Fruit fly (Drosophila melanogaster) whole organism, larva: Measurements from ENCODE around the gene tho2.

Source experiments
- noc ChIP-seq: fragments of 200-800 bp; sonication (Bioruptor generic); optimal IDR thresholded peaks from 3 replicates; lab custom pipeline; 2019; ENCODE audit warnings: missing biosample characterization, mild to moderate bottlenecking, missing genetic modification characterization, moderate library complexity

tho2 gene

DNA sequence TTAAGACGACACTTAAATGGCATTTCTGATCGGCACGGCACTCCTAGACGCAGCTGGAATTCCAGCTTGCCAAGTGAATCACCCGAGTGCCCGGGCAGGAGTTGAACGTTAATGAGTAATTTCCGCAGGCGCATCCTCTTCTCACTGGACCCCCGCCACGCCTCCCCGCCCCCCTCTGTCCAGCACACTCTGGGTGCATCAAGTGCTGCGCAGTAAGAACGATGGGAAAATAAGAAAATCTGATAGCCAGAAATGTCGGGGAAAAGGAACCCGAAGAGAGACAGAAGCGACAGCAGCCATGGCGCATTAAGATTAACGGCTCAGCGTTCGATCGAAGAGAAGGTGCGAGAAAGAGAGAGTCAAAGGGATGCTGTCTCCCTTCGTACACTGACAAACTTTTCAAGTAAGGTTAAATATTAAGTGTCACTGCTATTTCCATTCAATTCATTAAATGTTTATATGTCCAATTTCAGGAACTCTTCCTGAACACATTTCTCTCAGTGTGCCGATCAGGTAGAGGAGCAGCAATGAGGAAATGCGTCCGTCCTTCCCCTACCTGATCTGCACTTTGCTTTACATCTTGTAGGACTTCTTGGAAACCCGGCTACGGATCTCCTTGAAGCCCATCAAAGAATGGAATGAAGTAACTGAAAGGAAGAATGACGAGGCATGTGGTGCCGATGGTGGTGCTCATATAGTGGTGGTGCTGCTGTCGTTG is 19.7 kb upstream of the tho2 start:
- no peak for TF ChIP-seq noc

- TF ChIP-seq noc, result peak; percentile 68
Observed at dm6 chr2L:2163568-2163953, 18.6 kb upstream of the tho2 start.

DNA sequence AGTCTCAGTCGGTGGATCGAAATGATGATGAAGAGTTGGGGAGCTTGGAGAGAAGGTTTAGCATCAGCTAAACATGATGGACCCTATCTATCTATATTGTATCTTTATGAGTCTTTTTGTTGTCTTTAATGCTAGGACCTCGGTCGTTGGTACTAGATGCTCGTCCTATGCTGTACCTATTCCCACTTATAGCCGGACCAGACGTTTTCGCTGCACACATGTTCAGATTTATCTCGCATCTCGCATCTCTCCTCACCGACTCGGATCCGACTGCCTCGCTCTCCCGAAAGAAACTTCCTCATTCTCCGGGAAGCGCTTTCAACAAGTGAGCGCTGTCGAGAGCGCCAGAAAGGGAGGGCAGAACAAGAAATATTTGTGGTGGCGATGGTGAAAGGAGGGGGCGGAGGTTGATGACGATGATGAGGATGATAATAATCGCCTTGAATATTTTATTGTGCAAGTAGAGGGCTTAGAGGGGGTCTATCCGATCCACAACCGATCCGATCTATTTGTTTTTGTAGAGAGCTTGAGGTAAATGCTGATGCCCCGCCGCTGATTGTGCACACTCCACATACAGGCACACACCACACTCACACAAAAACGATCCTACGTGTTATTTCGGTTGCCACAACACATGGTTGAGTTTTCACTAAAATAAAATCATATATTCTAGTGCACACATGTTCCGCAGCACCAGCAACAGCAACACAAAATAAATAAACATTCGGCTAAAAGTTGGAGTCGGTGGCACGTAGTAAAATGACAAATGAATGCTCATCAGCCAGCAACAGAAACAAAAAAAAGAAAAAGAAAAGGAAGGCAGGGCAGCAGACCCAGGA is 18.0 kb upstream of the tho2 start:
- no peak for TF ChIP-seq noc

- TF ChIP-seq noc, result no peak
Observed at dm6 chr2L:2162281-2162680, 17.3 kb upstream of the tho2 start.

- peak; percentile 24 for TF ChIP-seq noc
Observed at dm6 chr2L:2161244-2162243, 16.6 kb upstream of the tho2 start.

- no peak for TF ChIP-seq noc
Observed at dm6 chr2L:2155453-2155852, 10.5 kb upstream of the tho2 start, which contains the start of gene CG15382. Gene CG15382 (plus strand): TSS chr2L:2155753.

DNA sequence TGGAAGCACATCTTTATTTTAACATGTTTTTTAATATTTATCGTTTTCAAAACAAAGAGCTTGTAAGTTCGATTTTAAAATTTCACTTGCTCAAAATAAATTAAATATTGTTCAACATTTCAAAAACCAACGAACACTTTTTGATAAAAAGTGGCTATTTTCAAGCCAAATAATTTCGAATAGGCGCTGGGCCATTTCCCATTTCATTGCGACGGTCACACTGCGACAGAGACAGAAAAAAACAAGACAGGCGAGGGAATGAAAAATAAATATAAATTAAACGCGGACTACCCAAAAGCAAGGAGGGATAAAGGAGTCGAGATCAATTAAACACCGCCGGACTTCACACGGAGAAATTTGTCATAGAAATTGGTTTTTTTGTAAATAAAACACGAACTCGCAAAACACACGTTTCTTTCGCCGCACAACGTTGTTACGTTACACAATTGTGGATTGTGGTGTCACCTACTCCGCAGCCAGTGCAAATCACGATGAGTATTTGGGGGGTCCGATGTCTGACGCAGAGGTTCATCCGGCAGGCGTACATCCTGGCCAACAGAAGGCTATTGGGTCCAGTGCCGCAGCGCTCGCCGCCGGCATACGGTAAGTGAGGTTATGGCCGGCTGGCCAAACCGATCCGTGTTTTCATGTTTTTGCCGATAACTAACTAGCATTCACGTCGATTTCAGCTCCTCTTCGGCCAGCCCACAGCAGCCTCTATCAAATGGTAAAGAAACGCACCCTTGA is 6.7 kb upstream of the tho2 start, which contains the start of gene AIF:
AIF (plus strand) TSS at position 211 of the 747 bp plus-strand sequence.
- TF ChIP-seq noc, result no peak

DNA sequence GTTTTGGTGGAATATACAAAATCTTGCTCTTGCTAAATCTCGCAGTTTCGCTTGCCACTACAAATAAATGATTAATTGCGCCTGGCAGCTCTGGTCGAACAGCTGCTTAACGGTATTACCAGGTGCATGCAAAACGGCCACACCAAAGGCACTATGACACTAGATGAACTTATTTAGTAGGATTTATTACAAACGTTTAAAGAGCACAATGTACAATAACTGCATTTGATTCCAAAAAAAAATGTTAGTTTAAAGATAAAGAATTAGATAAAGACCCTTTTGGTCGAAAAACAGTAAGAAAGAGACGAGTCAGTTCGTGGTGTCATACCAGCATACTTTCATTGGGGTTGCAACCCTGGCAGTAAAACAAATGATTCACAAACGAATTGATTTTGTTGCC is 2.2 kb upstream of the tho2 start, which contains the start of the genes CG11723 and Tbcd:
CG11723 (minus strand) TSS at position 68 of the 400 bp plus-strand sequence.
Tbcd (plus strand) TSS at position 311 of the 400 bp plus-strand sequence.
- no peak for TF ChIP-seq noc

dm6 chr2L:2133009-2133408 is 12.0 kb downstream of the tho2 start:
- peak; percentile 35 for TF ChIP-seq noc

DNA sequence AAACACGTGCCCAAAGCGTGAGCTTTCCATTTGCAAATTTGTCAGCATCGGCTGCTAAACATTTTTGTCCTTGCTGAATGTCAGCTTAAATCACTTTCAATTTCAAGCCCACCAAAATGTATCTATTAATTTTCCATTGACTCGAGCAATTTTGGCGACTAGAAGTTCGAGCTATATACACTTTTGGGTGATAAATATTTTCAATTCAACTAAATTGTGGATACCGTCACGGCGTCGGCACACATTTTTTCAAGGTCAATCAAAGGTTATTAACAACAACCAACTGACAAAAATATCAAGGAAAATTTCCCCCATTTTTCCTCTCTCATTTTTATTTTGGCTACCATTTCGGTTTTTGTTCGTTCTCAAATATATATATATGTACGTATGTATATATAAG is 12.8 kb downstream of the tho2 start:
- TF ChIP-seq noc, result no peak

DNA sequence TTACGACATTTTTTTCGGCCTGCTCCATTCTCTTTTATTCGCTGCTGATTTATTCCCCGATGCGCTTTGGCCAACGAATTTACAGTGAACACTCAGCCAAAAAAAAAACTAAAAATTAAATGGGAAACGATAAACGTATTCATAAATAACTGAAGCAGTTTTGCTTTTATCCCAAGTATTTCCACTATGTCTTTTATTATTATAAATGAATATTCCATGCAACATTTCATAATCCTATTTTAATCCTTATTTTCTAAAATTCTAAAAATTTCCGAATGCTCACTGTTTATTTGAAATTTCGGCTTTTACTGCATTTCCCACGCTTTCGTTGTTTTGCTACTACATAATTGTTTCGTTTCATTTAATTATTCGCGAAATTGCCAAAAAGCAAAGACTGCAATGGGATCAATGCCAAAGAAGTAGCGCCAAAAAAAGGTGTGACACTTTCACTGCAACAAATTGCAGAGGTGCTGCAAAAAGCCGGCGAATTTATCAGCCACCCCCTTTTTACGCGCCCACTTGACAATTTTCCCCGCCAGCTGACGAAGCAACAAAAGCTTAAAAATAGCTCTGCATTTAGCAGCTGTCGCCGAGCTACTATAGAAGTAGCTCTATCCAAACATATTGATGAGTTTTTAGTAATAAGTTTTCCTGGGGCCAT is 13.4 kb downstream of the tho2 start:
- TF ChIP-seq noc, result no peak

dm6 chr2L:2130157-2130987 is 14.6 kb downstream of the tho2 start, which contains the start of gene Glyp:
Gene Glyp (plus strand): TSS chr2L:2130813.
- peak; percentile 99 for TF ChIP-seq noc

dm6 chr2L:2129137-2129536 is 15.8 kb downstream of the tho2 start, which contains the start of gene CG4259:
Gene CG4259 (minus strand): TSS chr2L:2129237.
- no peak for TF ChIP-seq noc

- TF ChIP-seq noc, result no peak
Observed at dm6 chr2L:2110350-2110888, 34.6 kb downstream of the tho2 start.
